Fruit fly (Drosophila melanogaster): ENCODE data around the gene apolpp.

The apolpp gene

DNA sequence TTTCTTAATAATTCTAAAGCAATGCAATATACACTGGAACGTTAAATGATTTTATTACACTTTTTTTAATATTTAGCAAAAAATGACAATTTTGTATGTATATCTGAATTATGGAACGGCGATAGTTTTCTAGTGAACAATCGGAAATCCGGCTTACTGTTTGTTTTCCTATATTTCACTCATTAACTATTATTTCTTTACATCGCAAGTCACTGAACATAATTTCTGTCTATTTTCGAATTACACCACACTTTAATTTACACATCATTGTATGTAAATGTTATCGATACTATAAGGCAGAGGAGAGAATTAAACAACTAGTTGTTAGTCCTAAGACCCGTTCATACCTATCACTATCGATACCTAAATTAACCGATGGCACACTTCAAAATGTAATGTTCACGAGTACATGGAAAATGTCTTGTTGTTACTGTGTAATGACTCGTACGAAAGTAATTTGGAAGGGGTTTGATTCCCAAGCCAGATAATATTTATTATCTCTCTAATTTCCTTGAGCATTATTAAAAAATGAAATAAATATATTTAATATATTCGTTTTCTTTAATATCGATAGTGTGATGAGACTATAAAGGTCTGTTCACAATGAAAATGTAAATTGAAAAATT lies 33.9 kb upstream of the apolpp start, which contains the start of gene PlexA (continued):
- TF ChIP-seq CG3919 (GFP tag; optimal IDR thresholded peaks at IDR 0.05) (peak; percentile 75), dsx (GFP tag; optimal IDR thresholded peaks at IDR 0.05; ENCODE audit: poor library complexity, severe bottlenecking) (peak; percentile 82), CG7368 (GFP tag; optimal IDR thresholded peaks at IDR 0.05) (no peak), Hr38 (GFP tag; optimal IDR thresholded peaks at IDR 0.05) (no peak), fkh (GFP tag; optimal IDR thresholded peaks at IDR 0.05) (no peak), CG15336 (GFP tag; IDR thresholded peaks at IDR 0.05) (peak; percentile 66), pdm3 (GFP tag; optimal IDR thresholded peaks at IDR 0.05) (peak; percentile 72), Eip75B (GFP tag; optimal IDR thresholded peaks at IDR 0.05) (peak; percentile 29), Eip93F (GFP tag; optimal IDR thresholded peaks at IDR 0.05) (no peak), cyc (GFP tag; optimal IDR thresholded peaks at IDR 0.05) (peak; percentile 79), CG6163 (GFP tag; IDR thresholded peaks at IDR 0.05) (peak; percentile 93; the same call in 2 of the 3 replicates), CG32006 (GFP tag; optimal IDR thresholded peaks at IDR 0.05) (peak; percentile 84), CG8632 (GFP tag; optimal IDR thresholded peaks at IDR 0.05) (peak; percentile 56), Sox102F (GFP tag; optimal IDR thresholded peaks at IDR 0.05) (peak; percentile 6), Ets21C (GFP tag; optimal IDR thresholded peaks at IDR 0.05) (peak; percentile 66), acj6 (GFP tag; optimal IDR thresholded peaks at IDR 0.05) (peak; percentile 75), CG6854 (GFP tag; optimal IDR thresholded peaks at IDR 0.05) (no peak), esn (GFP tag; optimal IDR thresholded peaks at IDR 0.05) (peak; percentile 57), lz (GFP tag; optimal IDR thresholded peaks at IDR 0.05) (peak; percentile 73), eg (GFP tag; IDR thresholded peaks at IDR 0.05) (no peak), Blimp-1 (GFP tag; optimal IDR thresholded peaks at IDR 0.05) (peak; percentile 61), Sox14 (GFP tag; optimal IDR thresholded peaks at IDR 0.05) (peak; percentile 75), Hr4 (GFP tag; optimal IDR thresholded peaks at IDR 0.05) (peak; percentile 61), CG11762 (GFP tag; optimal IDR thresholded peaks at IDR 0.05; ENCODE audit: insufficient read depth) (peak; percentile 22), CG6808 (GFP tag; optimal IDR thresholded peaks at IDR 0.05) (peak; percentile 47), CG8319 (GFP tag; optimal IDR thresholded peaks at IDR 0.05) (peak; percentile 50), Gug (GFP tag; IDR thresholded peaks at IDR 0.05) (peak; percentile 89), fd85E (GFP tag; optimal IDR thresholded peaks at IDR 0.05) (peak; percentile 25), CG3032 (tag; optimal IDR thresholded peaks at IDR 0.05) (peak; percentile 89), CG8119 (GFP tag; IDR thresholded peaks at IDR 0.05) (peak; percentile 54; the same call in 1 of the 3 replicates), fd59A (GFP tag; optimal IDR thresholded peaks at IDR 0.05) (no peak), CG10669 (GFP tag; optimal IDR thresholded peaks at IDR 0.05) (peak; percentile 79), spab (GFP tag; optimal IDR thresholded peaks at IDR 0.05) (no peak), CG34406 (GFP tag; optimal IDR thresholded peaks at IDR 0.05) (peak; percentile 58), CG6792 (GFP tag; optimal IDR thresholded peaks at IDR 0.05) (peak; percentile 66), CG1621 (tag; optimal IDR thresholded peaks at IDR 0.05) (no peak)

DNA sequence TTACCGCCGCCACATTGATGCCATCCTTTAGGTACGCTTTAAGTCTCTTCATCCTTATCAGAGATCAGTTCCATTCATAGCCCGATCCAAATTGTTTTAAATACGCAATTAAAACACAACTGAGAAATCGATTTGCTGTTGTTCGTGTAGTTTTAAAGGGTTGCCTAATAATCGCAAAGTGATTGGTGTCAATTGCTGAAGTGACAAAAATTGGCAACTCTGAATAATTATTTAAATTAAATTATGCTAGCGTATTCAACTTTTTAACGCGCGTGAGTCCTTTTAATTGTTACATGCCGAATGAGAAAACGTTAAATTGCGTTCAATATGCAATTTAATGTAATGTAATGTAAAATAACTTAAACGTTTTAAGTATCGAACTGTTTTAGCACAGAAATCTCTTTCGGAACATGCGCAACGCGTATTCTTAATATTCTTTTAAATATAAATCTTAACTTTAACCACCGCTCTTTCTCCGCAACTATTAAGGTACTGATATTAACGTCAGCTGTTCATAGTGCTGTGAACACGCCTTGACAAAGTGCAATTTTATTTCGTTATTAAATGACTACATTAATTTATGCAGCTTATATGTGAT lies 31.5 kb upstream of the apolpp start, which contains the start of gene Mpv17:
Gene Mpv17 (minus strand): TSS at position 164 of the 598 bp plus-strand sequence.
- no peak for TF ChIP-seq CG6792 (GFP tag; optimal IDR thresholded peaks at IDR 0.05)
- peak; percentile 13 for TF ChIP-seq Hr4 (GFP tag; optimal IDR thresholded peaks at IDR 0.05)
- peak; percentile 14 for TF ChIP-seq CG31627 (GFP tag; optimal IDR thresholded peaks at IDR 0.05)
- peak; percentile 13 for TF ChIP-seq Eip93F (GFP tag; optimal IDR thresholded peaks at IDR 0.05)
- TF ChIP-seq Hr38 (GFP tag; optimal IDR thresholded peaks at IDR 0.05): no peak
- peak; percentile 48 for TF ChIP-seq svp (GFP tag)
- TF ChIP-seq Eip78C (GFP tag): peak; percentile 62
- no peak for TF ChIP-seq CG1621 (tag; optimal IDR thresholded peaks at IDR 0.05)
- peak; percentile 46 for TF ChIP-seq esn (GFP tag; optimal IDR thresholded peaks at IDR 0.05)
- peak; percentile 14 for TF ChIP-seq Hr39 (GFP tag; optimal IDR thresholded peaks at IDR 0.05)
- no peak for TF ChIP-seq CG16779 (tag; optimal IDR thresholded peaks at IDR 0.05)
- TF ChIP-seq CG6163 (GFP tag; IDR thresholded peaks at IDR 0.05): no peak
- no peak for TF ChIP-seq cyc (GFP tag; optimal IDR thresholded peaks at IDR 0.05)
- TF ChIP-seq Sox102F (GFP tag; optimal IDR thresholded peaks at IDR 0.05): no peak
- no peak for TF ChIP-seq CG6854 (GFP tag; optimal IDR thresholded peaks at IDR 0.05)
- TF ChIP-seq CG11762 (GFP tag; optimal IDR thresholded peaks at IDR 0.05; ENCODE audit: insufficient read depth): no peak
- peak; percentile 38 for TF ChIP-seq Met (GFP tag; optimal IDR thresholded peaks at IDR 0.05)
- TF ChIP-seq OdsH (GFP tag; optimal IDR thresholded peaks at IDR 0.05): peak; percentile 12
- peak; percentile 37 for TF ChIP-seq Smox (GFP tag; optimal IDR thresholded peaks at IDR 0.05)
- peak; percentile 13 for TF ChIP-seq achi (GFP tag; optimal IDR thresholded peaks at IDR 0.05)
- TF ChIP-seq vri (GFP tag; optimal IDR thresholded peaks at IDR 0.05): peak; percentile 35
- peak; percentile 12 for TF ChIP-seq topi (GFP tag; optimal IDR thresholded peaks at IDR 0.05)
- no peak for TF ChIP-seq Ets96B (tag; optimal IDR thresholded peaks at IDR 0.05)
- TF ChIP-seq CG7368 (GFP tag; optimal IDR thresholded peaks at IDR 0.05): no peak
- TF ChIP-seq pdm3 (GFP tag; optimal IDR thresholded peaks at IDR 0.05): peak; percentile 20
- no peak for TF ChIP-seq CG11294 (GFP tag; IDR thresholded peaks at IDR 0.05)

Measured in whole organism, prepupa.